Worm (Caenorhabditis elegans) whole organism, L1 larva: ENCODE results near the gene Y53F4B.43.

ENCODE experiments used
- C04F5.9 ChIP-seq: sonication (generic microtip); optimal IDR thresholded peaks from 2 replicates; lab custom pipeline; 2016; ENCODE audit warnings: missing genetic modification characterization, missing compliant biosample characterization
- F16B12.6 ChIP-seq: fragments of 150-350 bp; optimal IDR thresholded peaks from 2 replicates; lab custom pipeline; 2014; ENCODE audit warnings: missing biosample characterization, missing genetic modification characterization
- alr-1 ChIP-seq: fragments of 200-800 bp; sonication (Bioruptor generic); optimal IDR thresholded peaks from 2 replicates; lab custom pipeline; 2018; ENCODE audit warnings: borderline replicate concordance, mild to moderate bottlenecking, missing genetic modification characterization, missing compliant biosample characterization
- ceh-8 ChIP-seq: fragments of 200-800 bp; sonication (Bioruptor generic); optimal IDR thresholded peaks from 2 replicates; lab custom pipeline; 2018; ENCODE audit warnings: mild to moderate bottlenecking, missing genetic modification characterization, moderate library complexity, missing compliant biosample characterization
- ceh-90 ChIP-seq: sonication (generic microtip); optimal IDR thresholded peaks from 2 replicates; lab custom pipeline; 2016; ENCODE audit warnings: missing genetic modification characterization, missing compliant biosample characterization
- ces-1 ChIP-seq: fragments of 150-350 bp; optimal IDR thresholded peaks from 2 replicates; lab custom pipeline; 2014; ENCODE audit warnings: missing biosample characterization, missing genetic modification reagents, missing genetic modification characterization
- dsc-1 ChIP-seq: sonication (generic microtip); optimal IDR thresholded peaks from 2 replicates; lab custom pipeline; 2016; ENCODE audit warnings: mild to moderate bottlenecking, missing genetic modification characterization, missing compliant biosample characterization
- efl-1 ChIP-seq, 4 experiments: fragments of 150-350 bp; optimal IDR thresholded peaks in 3 of 4; peaks in 1 of 4; 1 replicate in 1 of 4; 2 replicates in 3 of 4; lab custom pipeline; 2014; ENCODE audit warnings: missing biosample characterization in 2 of 4, missing genetic modification characterization in 2 of 4, missing genetic modification reagents in 2 of 4
- efl-3 ChIP-seq: fragments of 200-800 bp; sonication (Bioruptor generic); optimal IDR thresholded peaks from 2 replicates; lab custom pipeline; 2018; ENCODE audit warnings: mild to moderate bottlenecking, missing genetic modification characterization, missing compliant biosample characterization
- elt-3 ChIP-seq, 6 experiments: fragments of 150-350 bp in 1 of 6; sonication (generic microtip); optimal IDR thresholded peaks; 2 replicates each; lab custom pipeline; 2017 to 2018; ENCODE audit warnings: missing biosample characterization in 6 of 6, missing genetic modification characterization in 6 of 6, inconsistent platforms in 1 of 6
- fkh-10 ChIP-seq: sonication (generic microtip); optimal IDR thresholded peaks from 2 replicates; lab custom pipeline; 2017; ENCODE audit warnings: missing biosample characterization, missing genetic modification reagents, missing genetic modification characterization
- fkh-4 ChIP-seq: sonication (generic microtip); optimal IDR thresholded peaks from 2 replicates; lab custom pipeline; 2016; ENCODE audit warnings: missing compliant biosample characterization, missing genetic modification characterization, borderline replicate concordance
- fos-1 ChIP-seq: fragments of 150-350 bp; optimal IDR thresholded peaks from 2 replicates; lab custom pipeline; 2014; ENCODE audit warnings: missing biosample characterization, missing genetic modification characterization
- grh-1 ChIP-seq: fragments of 200-800 bp; sonication (Bioruptor generic); IDR thresholded peaks from 2 replicates; pipeline ENCODE4 v1.3.6; 2022; ENCODE audit warnings: missing genetic modification reagents, missing genetic modification characterization, missing compliant biosample characterization
- hlh-4 ChIP-seq: sonication (generic microtip); optimal IDR thresholded peaks from 2 replicates; lab custom pipeline; 2016; ENCODE audit warnings: mild to moderate bottlenecking, missing genetic modification characterization, missing compliant biosample characterization
- irx-1 ChIP-seq: sonication (generic microtip); optimal IDR thresholded peaks from 2 replicates; lab custom pipeline; 2016; ENCODE audit warnings: missing genetic modification characterization, missing compliant biosample characterization
- lin-13 ChIP-seq: fragments of 150-350 bp; optimal IDR thresholded peaks from 2 replicates; lab custom pipeline; 2014; ENCODE audit warnings: missing biosample characterization, missing genetic modification reagents, missing genetic modification characterization
- lin-14 ChIP-seq: fragments of 200-800 bp; sonication (Bioruptor generic); optimal IDR thresholded peaks from 2 replicates; lab custom pipeline; 2018; ENCODE audit warnings: mild to moderate bottlenecking, missing genetic modification characterization, moderate library complexity, missing compliant biosample characterization
- lin-15B ChIP-seq: fragments of 150-350 bp; sonication (generic microtip); optimal IDR thresholded peaks from 3 replicates; lab custom pipeline; 2014; ENCODE audit warnings: missing biosample characterization, missing genetic modification characterization
- lin-35 ChIP-seq, 2 experiments: fragments of 150-350 bp; optimal IDR thresholded peaks; 2 replicates each; lab custom pipeline; 2014; ENCODE audit warnings: missing biosample characterization in 2 of 2, missing genetic modification characterization in 2 of 2, missing genetic modification reagents in 2 of 2
- mdl-1 ChIP-seq, 2 experiments: fragments of 150-350 bp; optimal IDR thresholded peaks; 2 replicates each; lab custom pipeline; 2014 to 2017; ENCODE audit warnings: missing biosample characterization in 2 of 2, missing genetic modification characterization in 2 of 2, inconsistent platforms in 1 of 2
- mep-1 ChIP-seq: fragments of 150-350 bp; optimal IDR thresholded peaks from 2 replicates; lab custom pipeline; 2014; ENCODE audit warnings: missing biosample characterization, missing genetic modification characterization
- nhr-12 ChIP-seq: sonication (generic microtip); optimal IDR thresholded peaks from 2 replicates; lab custom pipeline; 2017; ENCODE audit warnings: missing biosample characterization, missing genetic modification characterization
- nhr-237 ChIP-seq: fragments of 150-350 bp; optimal IDR thresholded peaks from 2 replicates; lab custom pipeline; 2014; ENCODE audit warnings: missing biosample characterization, missing genetic modification characterization
- nhr-28 ChIP-seq: fragments of 150-350 bp; optimal IDR thresholded peaks from 2 replicates; lab custom pipeline; 2014; ENCODE audit warnings: missing biosample characterization, missing genetic modification characterization
- nhr-47 ChIP-seq: sonication (generic microtip); optimal IDR thresholded peaks from 2 replicates; lab custom pipeline; 2016; ENCODE audit warnings: mild to moderate bottlenecking, missing genetic modification characterization, moderate library complexity, missing compliant biosample characterization
- nhr-71 ChIP-seq: sonication (generic microtip); optimal IDR thresholded peaks from 2 replicates; lab custom pipeline; 2016; ENCODE audit warnings: mild to moderate bottlenecking, missing genetic modification characterization, moderate library complexity, missing compliant biosample characterization
- nhr-76 ChIP-seq: sonication (generic microtip); optimal IDR thresholded peaks from 2 replicates; lab custom pipeline; 2017; ENCODE audit warnings: missing biosample characterization, missing genetic modification characterization
- nhr-77 ChIP-seq: fragments of 150-350 bp; optimal IDR thresholded peaks from 2 replicates; lab custom pipeline; 2014; ENCODE audit warnings: missing biosample characterization, missing genetic modification characterization
- nhr-85 ChIP-seq: sonication (generic microtip); peaks from one replicate; lab custom pipeline; 2016; ENCODE audit warnings: missing genetic modification characterization, inconsistent platforms, missing compliant biosample characterization
- pag-3 ChIP-seq: sonication (generic microtip); optimal IDR thresholded peaks from 2 replicates; lab custom pipeline; 2017; ENCODE audit warnings: missing genetic modification characterization, mild to moderate bottlenecking, missing compliant biosample characterization, antibody characterized with exemption, borderline replicate concordance; ENCODE audit not compliant: insufficient read depth
- pax-3 ChIP-seq: fragments of 200-800 bp; sonication (Bioruptor generic); optimal IDR thresholded peaks from 2 replicates; lab custom pipeline; 2018; ENCODE audit warnings: mild to moderate bottlenecking, missing genetic modification characterization, moderate library complexity, missing compliant biosample characterization
- snpc-4 ChIP-seq: fragments of 150-350 bp; optimal IDR thresholded peaks from 2 replicates; lab custom pipeline; 2014; ENCODE audit warnings: missing biosample characterization, missing genetic modification characterization
- sox-4 ChIP-seq: sonication (generic microtip); optimal IDR thresholded peaks from 2 replicates; lab custom pipeline; 2016; ENCODE audit warnings: missing genetic modification characterization, missing compliant biosample characterization
- sptf-1 ChIP-seq: fragments of 150-350 bp; optimal IDR thresholded peaks from 2 replicates; lab custom pipeline; 2014; ENCODE audit warnings: missing biosample characterization, missing genetic modification characterization
- sup-37 ChIP-seq: fragments of 200-800 bp; sonication (Bioruptor generic); optimal IDR thresholded peaks from 2 replicates; lab custom pipeline; 2018; ENCODE audit warnings: mild to moderate bottlenecking, missing genetic modification characterization, missing compliant biosample characterization
- tbx-2 ChIP-seq: sonication (generic microtip); optimal IDR thresholded peaks from 2 replicates; lab custom pipeline; 2016; ENCODE audit warnings: missing genetic modification characterization, missing compliant biosample characterization
- tlp-1 ChIP-seq: fragments of 150-350 bp; optimal IDR thresholded peaks from 2 replicates; lab custom pipeline; 2014; ENCODE audit warnings: missing biosample characterization, missing genetic modification characterization
- unc-130 ChIP-seq: fragments of 150-350 bp; optimal IDR thresholded peaks from 2 replicates; lab custom pipeline; 2017; ENCODE audit warnings: missing biosample characterization, missing genetic modification characterization, inconsistent platforms
- unc-86 ChIP-seq: sonication (generic microtip); optimal IDR thresholded peaks from 2 replicates; lab custom pipeline; 2016; ENCODE audit warnings: missing genetic modification characterization, missing compliant biosample characterization
- vab-15 ChIP-seq: sonication (generic microtip); optimal IDR thresholded peaks from 2 replicates; lab custom pipeline; 2017; ENCODE audit warnings: missing genotype, mild to moderate bottlenecking, missing genetic modification characterization, missing compliant biosample characterization
- xbp-1 ChIP-seq: sonication (generic microtip); optimal IDR thresholded peaks from 2 replicates; lab custom pipeline; 2016; ENCODE audit warnings: missing genetic modification characterization, missing compliant biosample characterization
- zag-1 ChIP-seq: fragments of 150-350 bp; optimal IDR thresholded peaks from 2 replicates; lab custom pipeline; 2014; ENCODE audit warnings: missing biosample characterization, missing genetic modification characterization
- zip-4 ChIP-seq: fragments of 200-800 bp; sonication (Bioruptor generic); optimal IDR thresholded peaks from 2 replicates; lab custom pipeline; 2018; ENCODE audit warnings: mild to moderate bottlenecking, missing genetic modification characterization, moderate library complexity, missing compliant biosample characterization

The Y53F4B.43 gene

DNA sequence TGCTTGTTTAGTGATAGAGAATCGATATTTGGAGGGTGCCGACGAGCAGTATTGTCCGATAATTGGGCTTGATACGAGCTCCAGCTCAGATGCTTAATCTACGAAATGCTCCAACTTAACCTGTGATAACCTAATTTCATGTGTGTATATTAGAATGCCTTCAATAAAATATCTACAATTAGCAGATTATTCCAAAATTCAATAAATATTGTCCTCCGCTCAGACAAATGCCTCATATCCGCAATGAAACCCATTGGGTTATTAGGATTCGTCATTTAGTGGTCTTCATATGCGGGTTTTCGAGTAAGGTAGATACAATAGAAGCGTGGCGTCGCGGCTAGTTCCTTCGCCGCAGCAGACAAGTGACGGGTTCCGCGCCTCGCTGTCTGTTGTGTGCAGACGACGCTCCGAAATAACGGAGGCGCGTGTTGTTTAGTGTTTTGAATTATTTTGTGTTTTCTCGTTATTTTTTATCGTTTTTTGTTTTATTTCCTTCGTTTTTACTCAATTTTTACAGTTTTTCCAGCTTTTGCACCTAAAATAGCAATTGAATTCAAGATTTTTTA is 37.4 kb downstream of the Y53F4B.43 start, which contains the start of gene cmtr-1 (continued):
- TF ChIP-seq ces-1 (GFP tag; lab: Kevin White, UChicago) (no peak), C04F5.9 (tag; lab: Kevin White, UChicago) (peak; percentile 91), xbp-1 (tag; lab: Kevin White, UChicago) (peak; percentile 97), lin-13 (GFP tag; lab: Kevin White, UChicago) (peak; percentile 96), irx-1 (peak; percentile 96), elt-3 (tag; optimal IDR thresholded peaks at IDR 0.05; lab: Kevin White, UChicago) (peak; percentile 13 to 94 (median 72)), ceh-8 (GFP tag; lab: Kevin White, UChicago) (peak; percentile 95), tlp-1 (tag; lab: Kevin White, UChicago) (no peak), nhr-71 (peak; percentile 99), tbx-2 (tag; lab: Kevin White, UChicago) (peak; percentile 98), nhr-28 (tag; lab: Kevin White, UChicago) (no peak), zag-1 (tag; lab: Kevin White, UChicago) (no peak), sptf-1 (tag; lab: Kevin White, UChicago) (no peak), grh-1 (GFP tag; lab: Robert Waterston, UW) (peak; percentile 96), nhr-12 (tag; lab: Kevin White, UChicago) (peak; percentile 48), hlh-4 (peak; percentile 27), nhr-47 (tag; lab: Kevin White, UChicago) (peak; percentile 99), fkh-10 (GFP tag; lab: Kevin White, UChicago) (peak; percentile 71), lin-35 (GFP tag; optimal IDR thresholded peaks at IDR 0.05; lab: Kevin White, UChicago) (peak; percentile 93), nhr-237 (tag; lab: Kevin White, UChicago) (peak; percentile 81), lin-15B (tag; lab: Kevin White, UChicago) (peak; percentile 91), unc-86 (tag; lab: Kevin White, UChicago) (peak; percentile 98), zip-4 (peak; percentile 91), unc-130 (tag; lab: Kevin White, UChicago) (peak; percentile 93), mep-1 (tag; lab: Kevin White, UChicago) (peak; percentile 94), sox-4 (tag; lab: Kevin White, UChicago) (peak; percentile 92), efl-1 (optimal IDR thresholded peaks at IDR 0.05; lab: Kevin White, UChicago) (peak; percentile 93 to 94), efl-1 (GFP tag; optimal IDR thresholded peaks at IDR 0.05 in 1 of 2; lab: Kevin White, UChicago) (peak; percentile 87 to 99), ceh-90 (tag; lab: Kevin White, UChicago) (peak; percentile 51), F16B12.6 (tag; lab: Kevin White, UChicago) (peak; percentile 70), fos-1 (tag; lab: Kevin White, UChicago) (peak; percentile 94), lin-14 (peak; percentile 97), nhr-85 (tag; lab: Kevin White, UChicago) (peak; percentile 99), alr-1 (tag; lab: Kevin White, UChicago) (no peak), snpc-4 (tag; lab: Kevin White, UChicago) (peak; percentile 100), fkh-4 (tag; lab: Kevin White, UChicago) (peak; percentile 85), nhr-76 (tag; lab: Kevin White, UChicago) (no peak), pag-3 (no peak), sup-37 (peak; percentile 98), nhr-77 (peak; percentile 99), efl-3 (GFP tag; lab: Kevin White, UChicago) (peak; percentile 87), dsc-1 (tag; lab: Kevin White, UChicago) (peak; percentile 99), vab-15 (tag; lab: Kevin White, UChicago) (peak; percentile 43), pax-3 (tag; lab: Kevin White, UChicago) (peak; percentile 94), mdl-1 (tag; optimal IDR thresholded peaks at IDR 0.05; lab: Kevin White, UChicago) (peak; percentile 57 to 88)
